Worm (Caenorhabditis elegans): ENCODE results near the gene F14D2.14.
A peak's percentile ranks its signal among the peaks of the same experiment; 100 is the strongest.

Gene F14D2.14

ce11 chrII:3367100-3367499, 19.3 kb upstream of the F14D2.14 start, which contains the start of gene Y49F6C.6:
TSS of gene Y49F6C.6 (minus strand) at chrII:3367200.
- TF ChIP-seq hif-1 (tag; optimal IDR thresholded peaks at IDR 0.05) (no peak), ceh-82 (tag; optimal IDR thresholded peaks at IDR 0.05) (no peak), hlh-11 (tag; optimal IDR thresholded peaks at IDR 0.05) (no peak), daf-19 (GFP tag; conservative IDR thresholded peaks at IDR 0.05) (no peak), ceh-44 (GFP tag; IDR thresholded peaks at IDR 0.05) (no peak), dmd-9 (GFP tag; IDR thresholded peaks at IDR 0.05) (no peak), ztf-11 (tag; optimal IDR thresholded peaks at IDR 0.05) (no peak), Y5F2A.4 (GFP tag; optimal IDR thresholded peaks at IDR 0.05) (no peak), lim-7 (GFP tag; IDR thresholded peaks at IDR 0.05) (no peak), lin-1 (GFP tag; IDR thresholded peaks at IDR 0.05) (no peak)

ce11 chrII:3358834-3359233, 11.0 kb upstream of the F14D2.14 start, which contains the start of the genes lido-14 and bath-27:
TSS of gene lido-14 (plus strand) at chrII:3359134.
TSS of gene bath-27 (plus strand) at chrII:3359139.
- TF ChIP-seq arid-1 (GFP tag; conservative IDR thresholded peaks at IDR 0.05) (no peak), daf-8 (GFP tag; IDR thresholded peaks at IDR 0.05) (no peak), dmd-8 (GFP tag; IDR thresholded peaks at IDR 0.05) (no peak), mdl-1 (tag; optimal IDR thresholded peaks at IDR 0.05) (no peak), lin-15B (tag; optimal IDR thresholded peaks at IDR 0.05) (no peak), ceh-44 (GFP tag; IDR thresholded peaks at IDR 0.05) (no peak), ceh-28 (tag; optimal IDR thresholded peaks at IDR 0.05) (no peak), egl-27 (tag; optimal IDR thresholded peaks at IDR 0.05) (no peak), ZK546.5 (tag; optimal IDR thresholded peaks at IDR 0.05) (no peak), mes-2 (tag; optimal IDR thresholded peaks at IDR 0.05; ENCODE audit: poor library complexity, severe bottlenecking) (no peak)

ce11 chrII:3349820-3350291, 2.1 kb upstream of the F14D2.14 start, which contains the start of gene F14D2.8:
TSS of gene F14D2.8 (minus strand) at chrII:3349870.
- TF ChIP-seq R02D3.7 (tag; optimal IDR thresholded peaks at IDR 0.05): no peak
- no peak for TF ChIP-seq Y48G9A.11 (GFP tag; IDR thresholded peaks at IDR 0.05)
- TF ChIP-seq T20F7.1 (GFP tag; optimal IDR thresholded peaks at IDR 0.05): no peak
- no peak for TF ChIP-seq cey-2 (tag; optimal IDR thresholded peaks at IDR 0.05; ENCODE audit: borderline replicate concordance, insufficient read depth)
- no peak for TF ChIP-seq nhr-10 (tag; optimal IDR thresholded peaks at IDR 0.05)
- TF ChIP-seq lin-38 (GFP tag; IDR thresholded peaks at IDR 0.05): no peak

- TF ChIP-seq Y75B8A.6 (GFP tag; IDR thresholded peaks at IDR 0.05) (no peak), unc-62 (GFP tag; optimal IDR thresholded peaks at IDR 0.05 in 1 of 2) (no peak), unc-62 (tag; optimal IDR thresholded peaks at IDR 0.05) (no peak), ztf-7 (tag; optimal IDR thresholded peaks at IDR 0.05) (no peak), lin-38 (GFP tag; IDR thresholded peaks at IDR 0.05) (0 out of 2 replicates have a peak, but pooled peaks have one; percentile 12), aha-1 (tag) (no peak), nhr-11 (tag; optimal IDR thresholded peaks at IDR 0.05) (no peak), ceh-32 (tag; optimal IDR thresholded peaks at IDR 0.05; ENCODE audit: poor library complexity) (no peak)
Measured at ce11 chrII:3346328-3346780, 1.4 kb downstream of the F14D2.14 start, which contains the start of gene bath-30. TSS of gene bath-30 (minus strand) at chrII:3346378.

- TF ChIP-seq ces-1 (GFP tag; optimal IDR thresholded peaks at IDR 0.05) (no peak), F10B5.3 (tag; optimal IDR thresholded peaks at IDR 0.05) (no peak)
Measured at ce11 chrII:3344917-3345316, 2.9 kb downstream of the F14D2.14 start, which contains the start of gene bath-28. TSS of gene bath-28 (minus strand) at chrII:3344967.

Measured in whole organism, L4 larva.